Worm (Caenorhabditis elegans) whole organism, L2 larva: Measurements from ENCODE around the gene mltn-6.

Experiments used
- C34F6.9 ChIP-seq: fragments of 150-350 bp; optimal IDR thresholded peaks from 2 replicates; lab custom pipeline; 2014; ENCODE audit warnings: missing biosample characterization, missing genetic modification characterization
- R02D3.7 ChIP-seq: fragments of 150-350 bp; optimal IDR thresholded peaks from 2 replicates; lab custom pipeline; 2014; ENCODE audit warnings: missing biosample characterization, missing genetic modification characterization
- Y55F3AM.14 ChIP-seq: fragments of 200-800 bp; sonication (Bioruptor generic); optimal IDR thresholded peaks from 2 replicates; lab custom pipeline; 2018; ENCODE audit warnings: mild to moderate bottlenecking, missing genetic modification characterization, missing compliant biosample characterization
- ZK546.5 ChIP-seq: sonication (generic microtip); optimal IDR thresholded peaks from 2 replicates; lab custom pipeline; 2017; ENCODE audit warnings: missing biosample characterization, missing genetic modification characterization
- alr-1 ChIP-seq: fragments of 150-350 bp; optimal IDR thresholded peaks from 2 replicates; lab custom pipeline; 2014; ENCODE audit warnings: missing biosample characterization, missing genetic modification characterization
- aly-2 ChIP-seq: fragments of 150-350 bp; optimal IDR thresholded peaks from 2 replicates; lab custom pipeline; 2014; ENCODE audit warnings: missing biosample characterization, missing genetic modification characterization
- ama-1 ChIP-seq: fragments of 150-350 bp; optimal IDR thresholded peaks from 2 replicates; lab custom pipeline; 2018; ENCODE audit warnings: inconsistent platforms
- ceh-82 ChIP-seq: fragments of 150-350 bp; optimal IDR thresholded peaks from 2 replicates; lab custom pipeline; 2014; ENCODE audit warnings: missing biosample characterization, missing genetic modification characterization
- dmd-4 ChIP-seq: sonication (generic microtip); optimal IDR thresholded peaks from 2 replicates; lab custom pipeline; 2017; ENCODE audit warnings: missing biosample characterization, missing genetic modification characterization
- egl-27 ChIP-seq: sonication (generic microtip); optimal IDR thresholded peaks from 3 replicates; lab custom pipeline; 2017; ENCODE audit warnings: missing biosample characterization, missing genetic modification reagents, missing genetic modification characterization
- elt-1 ChIP-seq: fragments of 150-350 bp; optimal IDR thresholded peaks from 2 replicates; lab custom pipeline; 2014; ENCODE audit warnings: missing biosample characterization, missing genetic modification characterization
- fos-1 ChIP-seq: fragments of 150-350 bp; optimal IDR thresholded peaks from 2 replicates; lab custom pipeline; 2014; ENCODE audit warnings: missing biosample characterization, missing genetic modification characterization
- lin-11 ChIP-seq: fragments of 150-350 bp; sonication (generic microtip); optimal IDR thresholded peaks from 2 replicates; lab custom pipeline; 2014; ENCODE audit warnings: missing biosample characterization, missing genetic modification characterization, inconsistent platforms, mixed read lengths
- lin-39 ChIP-seq: fragments of 150-350 bp; optimal IDR thresholded peaks from 2 replicates; lab custom pipeline; 2014; ENCODE audit warnings: missing biosample characterization, missing genetic modification reagents, missing genetic modification characterization
- lsy-2 ChIP-seq, 2 experiments: fragments of 150-350 bp in 1 of 2; sonication (generic microtip) in 1 of 2; optimal IDR thresholded peaks; 2 replicates each; lab custom pipeline; 2014 to 2017; ENCODE audit warnings: missing biosample characterization in 2 of 2, missing genetic modification characterization in 2 of 2
- mbf-1 ChIP-seq: sonication (generic microtip); optimal IDR thresholded peaks from 2 replicates; lab custom pipeline; 2017; ENCODE audit warnings: missing biosample characterization, missing genetic modification characterization
- mdl-1 ChIP-seq, 2 experiments: fragments of 150-350 bp in 1 of 2; sonication (generic microtip) in 1 of 2; optimal IDR thresholded peaks; 2 replicates each; lab custom pipeline; 2017; ENCODE audit warnings: missing biosample characterization in 2 of 2, missing genetic modification characterization in 2 of 2
- nhr-10 ChIP-seq: sonication (generic microtip); optimal IDR thresholded peaks from 2 replicates; lab custom pipeline; 2017; ENCODE audit warnings: missing biosample characterization, missing genetic modification characterization
- nhr-129 ChIP-seq: fragments of 150-350 bp; optimal IDR thresholded peaks from 2 replicates; lab custom pipeline; 2014; ENCODE audit warnings: missing biosample characterization, missing genetic modification characterization
- nhr-21 ChIP-seq: fragments of 150-350 bp; optimal IDR thresholded peaks from 2 replicates; lab custom pipeline; 2014; ENCODE audit warnings: missing biosample characterization, missing genetic modification characterization
- nhr-23 ChIP-seq: fragments of 150-350 bp; optimal IDR thresholded peaks from 2 replicates; lab custom pipeline; 2014; ENCODE audit warnings: missing biosample characterization, missing genetic modification reagents, missing genetic modification characterization
- peb-1 ChIP-seq: fragments of 150-350 bp; optimal IDR thresholded peaks from 2 replicates; lab custom pipeline; 2014; ENCODE audit warnings: missing biosample characterization, missing genetic modification characterization
- sem-4 ChIP-seq: fragments of 150-350 bp; optimal IDR thresholded peaks from 2 replicates; lab custom pipeline; 2014; ENCODE audit warnings: missing biosample characterization, missing genetic modification reagents, missing genetic modification characterization
- sma-3 ChIP-seq: sonication (generic microtip); optimal IDR thresholded peaks from 2 replicates; lab custom pipeline; 2016; ENCODE audit warnings: missing genetic modification reagents, missing genetic modification characterization, missing compliant biosample characterization
- sma-9 ChIP-seq, 2 experiments: fragments of 150-350 bp in 1 of 2; sonication (generic microtip) in 1 of 2; optimal IDR thresholded peaks; 2 replicates each; lab custom pipeline; 2014 to 2016; ENCODE audit warnings: missing genetic modification characterization in 2 of 2, mild to moderate bottlenecking in 1 of 2, missing biosample characterization in 1 of 2, missing compliant biosample characterization in 1 of 2, missing genetic modification reagents in 1 of 2, moderate library complexity in 1 of 2
- snpc-4 ChIP-seq: fragments of 150-350 bp; optimal IDR thresholded peaks from 2 replicates; lab custom pipeline; 2014; ENCODE audit warnings: missing biosample characterization, missing genetic modification characterization
- unc-55 ChIP-seq: fragments of 150-350 bp; sonication (generic microtip); optimal IDR thresholded peaks from 3 replicates; lab custom pipeline; 2014; ENCODE audit warnings: missing biosample characterization, missing genetic modification reagents, missing genetic modification characterization
- unc-62 ChIP-seq: fragments of 150-350 bp; optimal IDR thresholded peaks from 2 replicates; lab custom pipeline; 2014; ENCODE audit warnings: missing biosample characterization, missing genetic modification reagents, missing genetic modification characterization
- ztf-1 ChIP-seq: fragments of 200-800 bp; sonication (Bioruptor generic); conservative IDR thresholded peaks from 2 replicates; pipeline ENCODE4 v1.3.6; 2022; ENCODE audit warnings: missing genetic modification characterization, missing compliant biosample characterization
- ztf-11 ChIP-seq: sonication (generic microtip); optimal IDR thresholded peaks from 2 replicates; lab custom pipeline; 2017; ENCODE audit warnings: missing biosample characterization, missing genetic modification characterization

Gene mltn-6

ce11 chrV:333713-334112, 31.0 kb upstream of the mltn-6 start (continued):
- TF ChIP-seq unc-55 (GFP tag; lab: Kevin White, UChicago), result no peak
- TF ChIP-seq ZK546.5 (tag; lab: Kevin White, UChicago), result no peak
- TF ChIP-seq peb-1 (tag; lab: Kevin White, UChicago), result no peak
- peak; percentile 99 for TF ChIP-seq fos-1 (tag; lab: Kevin White, UChicago)
- TF ChIP-seq ama-1 (lab: Kevin White, UChicago), result no peak
- TF ChIP-seq lsy-2 (tag; optimal IDR thresholded peaks at IDR 0.05; lab: Kevin White, UChicago), result no peak
- no peak for TF ChIP-seq alr-1 (tag; lab: Kevin White, UChicago)
- no peak for TF ChIP-seq nhr-23 (tag; lab: Kevin White, UChicago)

- TF ChIP-seq R02D3.7 (tag; lab: Kevin White, UChicago), result no peak
- no peak for TF ChIP-seq fos-1 (tag; lab: Kevin White, UChicago)
- TF ChIP-seq ZK546.5 (tag; lab: Kevin White, UChicago), result no peak
- TF ChIP-seq lin-39 (tag; lab: Kevin White, UChicago), result no peak
- no peak for TF ChIP-seq nhr-21
- TF ChIP-seq nhr-10 (tag; lab: Kevin White, UChicago), result no peak
- TF ChIP-seq ceh-82 (tag; lab: Kevin White, UChicago), result no peak
- no peak for TF ChIP-seq aly-2 (tag; lab: Kevin White, UChicago)
- no peak for TF ChIP-seq mdl-1 (tag; optimal IDR thresholded peaks at IDR 0.05; lab: Kevin White, UChicago)
- no peak for TF ChIP-seq lin-11 (tag; lab: Kevin White, UChicago)
- TF ChIP-seq ama-1 (lab: Kevin White, UChicago), result no peak
- no peak for TF ChIP-seq nhr-129 (tag; lab: Kevin White, UChicago)
- no peak for TF ChIP-seq unc-62
- no peak for TF ChIP-seq egl-27 (tag; lab: Kevin White, UChicago)
- TF ChIP-seq sma-3 (GFP tag; lab: Kevin White, UChicago), result no peak
- TF ChIP-seq, all 48 proteins: peak for 0
These were observed 28.4 kb upstream of the mltn-6 start, which contains the start of gene dmd-8 for ce11 chrV:336350-336749. dmd-8 (minus strand) TSS chrV:336450.

ce11 chrV:342346-342745, 22.4 kb upstream of the mltn-6 start:
- no peak for TF ChIP-seq nhr-10 (tag; lab: Kevin White, UChicago)
- TF ChIP-seq dmd-4 (tag; lab: Kevin White, UChicago), result no peak
- no peak for TF ChIP-seq snpc-4
- no peak for TF ChIP-seq ztf-1

ce11 chrV:343128-343527, 21.6 kb upstream of the mltn-6 start, which contains the start of gene wago-10:
wago-10 (plus strand) TSS chrV:343428.
- no peak for TF ChIP-seq lin-39 (tag; lab: Kevin White, UChicago)
- TF ChIP-seq sma-9 (GFP tag; optimal IDR thresholded peaks at IDR 0.05; lab: Kevin White, UChicago), result no peak
- TF ChIP-seq sma-9 (tag; optimal IDR thresholded peaks at IDR 0.05; lab: Kevin White, UChicago), result no peak
- TF ChIP-seq Y55F3AM.14, result no peak
- TF ChIP-seq sem-4 (tag; lab: Kevin White, UChicago), result no peak
- TF ChIP-seq elt-1 (tag; lab: Kevin White, UChicago), result no peak
- TF ChIP-seq ztf-11 (tag; lab: Kevin White, UChicago), result no peak

DNA sequence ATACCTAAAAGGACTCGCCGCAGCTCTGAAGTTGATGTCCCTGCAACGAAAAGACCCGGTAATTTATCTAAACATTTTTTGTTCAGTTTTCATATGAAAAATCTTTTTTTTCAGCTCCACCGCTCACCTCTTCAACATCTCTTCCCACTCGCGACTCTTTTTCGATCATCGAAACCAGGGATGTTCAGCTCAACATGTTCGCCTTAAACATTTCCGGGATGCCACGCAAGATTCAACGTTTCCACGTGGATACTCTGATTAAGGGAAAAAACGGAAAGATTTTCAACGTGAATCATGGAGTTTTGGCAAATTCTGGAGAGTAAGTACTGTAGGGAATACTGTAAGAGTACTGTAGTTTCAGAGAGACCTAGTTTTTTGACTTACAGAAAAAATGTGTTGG, 21.2 kb upstream of the mltn-6 start:
- no peak for TF ChIP-seq sem-4 (tag; lab: Kevin White, UChicago)
- TF ChIP-seq, all 48 proteins: peak for 0

DNA sequence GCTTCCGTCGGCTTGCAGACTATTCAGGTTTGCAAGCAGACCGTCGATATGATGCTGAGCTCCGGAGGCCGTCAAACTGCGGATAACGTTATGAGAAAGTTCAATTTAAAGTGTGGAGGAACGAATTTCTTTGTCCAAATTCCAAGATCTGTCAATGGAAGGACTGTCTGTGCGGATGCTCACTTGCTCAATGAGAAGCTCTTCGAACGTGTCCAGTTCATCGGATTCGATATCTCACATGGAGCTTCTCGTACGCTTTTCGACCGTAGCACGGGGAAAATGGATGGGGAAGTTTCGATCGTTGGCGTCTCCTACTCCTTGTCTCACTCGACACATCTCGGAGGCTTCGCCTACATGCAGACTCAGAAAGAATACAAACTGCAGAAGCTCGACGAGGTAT, 18.7 kb upstream of the mltn-6 start:
- TF ChIP-seq mbf-1 (no peak), C34F6.9 (no peak)
- TF ChIP-seq, all 48 proteins: peak for 0
